Fruit fly (Drosophila melanogaster) whole organism, wandering third instar larva: ENCODE measurements around the gene Met75Cb.

Experiments used
- Abd-B ChIP-seq: fragments of >200 bp; optimal IDR thresholded peaks from 2 replicates; lab custom pipeline; 2017; ENCODE audit warnings: missing biosample characterization, missing genetic modification characterization
- Dfd ChIP-seq: fragments of >200 bp; optimal IDR thresholded peaks from 2 replicates; lab custom pipeline; 2017; ENCODE audit warnings: missing biosample characterization, missing genetic modification characterization
- Dif ChIP-seq: fragments of 200-275, 200-300 bp; sonication (Bioruptor generic); optimal IDR thresholded peaks from 2 replicates; lab custom pipeline; 2018; ENCODE audit warnings: missing biosample characterization, missing genetic modification characterization; ENCODE audit not compliant: partially characterized antibody
- Hnf4 ChIP-seq: fragments of 200-800 bp; sonication (Bioruptor generic); optimal IDR thresholded peaks from 2 replicates; lab custom pipeline; 2016; ENCODE audit warnings: missing biosample characterization, mild to moderate bottlenecking, missing genetic modification characterization
- Hr78 ChIP-seq: fragments of >200 bp; optimal IDR thresholded peaks from 2 replicates; lab custom pipeline; 2017; ENCODE audit warnings: missing biosample characterization, missing genetic modification characterization
- Vsx2 ChIP-seq: fragments of 200-300, 225-300 bp; sonication (Bioruptor generic); optimal IDR thresholded peaks from 2 replicates; lab custom pipeline; 2018; ENCODE audit warnings: missing biosample characterization, missing genetic modification characterization; ENCODE audit not compliant: partially characterized antibody
- br ChIP-seq: fragments of 200-800 bp; sonication (Bioruptor generic); optimal IDR thresholded peaks from 2 replicates; lab custom pipeline; 2016; ENCODE audit warnings: missing biosample characterization, missing genetic modification characterization
- brk ChIP-seq: fragments of 200-800 bp; sonication (Bioruptor generic); optimal IDR thresholded peaks from 2 replicates; lab custom pipeline; 2016; ENCODE audit warnings: missing biosample characterization, mild to moderate bottlenecking, missing genetic modification characterization
- ey ChIP-seq: fragments of 200-800 bp; sonication (Bioruptor generic); optimal IDR thresholded peaks from 2 replicates; lab custom pipeline; 2016; ENCODE audit warnings: missing biosample characterization, missing genetic modification characterization
- foxo ChIP-seq, 2 experiments: fragments of 200-800 bp; sonication (Bioruptor generic); optimal IDR thresholded peaks; 2 replicates in 1 of 2; 3 replicates in 1 of 2; lab custom pipeline; 2016 to 2017; ENCODE audit warnings: missing biosample characterization in 2 of 2, missing genetic modification characterization in 2 of 2
- fru ChIP-seq: fragments of 200-800 bp; sonication (Bioruptor generic); optimal IDR thresholded peaks from 3 replicates; lab custom pipeline; 2016; ENCODE audit warnings: missing biosample characterization, mild to moderate bottlenecking, missing genetic modification characterization
- pan ChIP-seq: fragments of >200 bp; optimal IDR thresholded peaks from 2 replicates; lab custom pipeline; 2017
- usp ChIP-seq: fragments of >200 bp; optimal IDR thresholded peaks from 2 replicates; lab custom pipeline; 2017; ENCODE audit warnings: missing biosample characterization, missing genetic modification characterization

dm6 chr3L:18463063-18463462 is 6.4 kb downstream of the Met75Cb start, which contains the start of gene CG4306:
- TF ChIP-seq Dif (GFP tag; lab: Kevin White, UChicago) (no peak), Abd-B (GFP tag; lab: Kevin White, UChicago) (no peak), Vsx2 (GFP tag; lab: Kevin White, UChicago) (no peak), pan (lab: Kevin White, UChicago) (no peak), ey (GFP tag; lab: Kevin White, UChicago) (no peak), Hr78 (GFP tag; lab: Kevin White, UChicago) (no peak), foxo (GFP tag; optimal IDR thresholded peaks at IDR 0.05; lab: Kevin White, UChicago) (no peak), br (GFP tag; lab: Kevin White, UChicago) (no peak), fru (no peak), usp (GFP tag; lab: Kevin White, UChicago) (no peak), Hnf4 (GFP tag; lab: Kevin White, UChicago) (no peak), Dfd (GFP tag; lab: Kevin White, UChicago) (no peak), brk (no peak)
